Fruit fly (Drosophila melanogaster) whole organism, embryonic: ENCODE results near the gene hfp.

Experiments
- Asciz ChIP-seq: fragments of 200-800 bp; sonication (Bioruptor generic); optimal IDR thresholded peaks from 2 replicates; lab custom pipeline; 2017; ENCODE audit warnings: missing biosample characterization, mild to moderate bottlenecking, missing genetic modification characterization, missing genetic modification reagents
- Atf3 ChIP-seq: fragments of 200-800 bp; sonication (Bioruptor generic); optimal IDR thresholded peaks from 3 replicates; lab custom pipeline; 2016; ENCODE audit warnings: missing biosample characterization, missing genetic modification characterization
- Atf6 ChIP-seq: fragments of 200-800 bp; sonication (Bioruptor generic); IDR thresholded peaks from 2 replicates; pipeline ENCODE4 v1.3.6; 2022; ENCODE audit warnings: missing biosample characterization, missing genetic modification characterization
- CG11696 ChIP-seq: fragments of 200-800 bp; sonication (Bioruptor generic); IDR thresholded peaks from 2 replicates; pipeline ENCODE4 v1.3.6; 2022; ENCODE audit warnings: missing biosample characterization, missing genetic modification characterization
- CG12299 ChIP-seq: fragments of 200-800 bp; sonication (Bioruptor generic); optimal IDR thresholded peaks from 2 replicates; lab custom pipeline; 2018; ENCODE audit warnings: missing biosample characterization, mild to moderate bottlenecking, missing genetic modification characterization
- CG12769 ChIP-seq: fragments of 200-800 bp; sonication (Bioruptor generic); optimal IDR thresholded peaks from 2 replicates; lab custom pipeline; 2019; ENCODE audit warnings: missing biosample characterization, mild to moderate bottlenecking, missing genetic modification characterization, moderate library complexity
- CG13296 ChIP-seq: fragments of 200-800 bp; sonication (Bioruptor generic); optimal IDR thresholded peaks from 3 replicates; lab custom pipeline; 2018; ENCODE audit warnings: missing biosample characterization, mild to moderate bottlenecking, missing genetic modification characterization
- CG14441 ChIP-seq: fragments of 200-800 bp; sonication (Bioruptor generic); IDR thresholded peaks from 2 replicates; pipeline ENCODE4 v1.3.6; 2022; ENCODE audit warnings: missing biosample characterization, missing genetic modification characterization
- CG14860 ChIP-seq: fragments of 200-800 bp; sonication (Bioruptor generic); IDR thresholded peaks from 3 replicates; pipeline ENCODE4 v1.3.6; 2022; ENCODE audit warnings: missing biosample characterization, missing genetic modification characterization; ENCODE audit not compliant: partially characterized antibody
- CG1792 ChIP-seq: fragments of 200-800 bp; sonication (Bioruptor generic); optimal IDR thresholded peaks from 2 replicates; lab custom pipeline; 2016; ENCODE audit warnings: missing biosample characterization, missing genetic modification characterization
- CG2129 ChIP-seq: fragments of 200-800 bp; sonication (Bioruptor generic); IDR thresholded peaks from 2 replicates; pipeline ENCODE4 v1.3.6; 2022; ENCODE audit warnings: missing biosample characterization, missing genetic modification characterization; ENCODE audit not compliant: partially characterized antibody
- CG2889 ChIP-seq: fragments of 200-800 bp; sonication (Bioruptor generic); IDR thresholded peaks from 3 replicates; pipeline ENCODE4 v1.3.6; 2022; ENCODE audit warnings: missing biosample characterization, missing genetic modification characterization
- CG3065 ChIP-seq: fragments of 200-800 bp; sonication (Bioruptor generic); optimal IDR thresholded peaks from 2 replicates; lab custom pipeline; 2016; ENCODE audit warnings: missing biosample characterization, missing genetic modification characterization
- CG34422 ChIP-seq: fragments of 200-800 bp; sonication (Bioruptor generic); IDR thresholded peaks from 3 replicates; pipeline ENCODE4 v1.3.6; 2022; ENCODE audit warnings: missing biosample characterization, missing genetic modification characterization
- CG4360 ChIP-seq: fragments of 200-800 bp; sonication (Bioruptor generic); IDR thresholded peaks from 2 replicates; pipeline ENCODE4 v1.3.6; 2022; ENCODE audit warnings: missing biosample characterization, missing genetic modification characterization
- CG4730 ChIP-seq: fragments of 200-800 bp; sonication (Bioruptor generic); IDR thresholded peaks from 2 replicates; pipeline ENCODE4 v1.3.6; 2022; ENCODE audit warnings: missing biosample characterization, missing genetic modification characterization
- CG6272 ChIP-seq: fragments of 200-800 bp; sonication (Bioruptor generic); IDR thresholded peaks from 2 replicates; pipeline ENCODE4 v1.3.6; 2022; ENCODE audit warnings: missing biosample characterization, missing genetic modification characterization
- CG8924 ChIP-seq: fragments of 200-800 bp; optimal IDR thresholded peaks from 3 replicates; lab custom pipeline; 2019; ENCODE audit warnings: missing biosample characterization, mild to moderate bottlenecking, missing genetic modification characterization, moderate library complexity
- CG9215 ChIP-seq: fragments of 200-800 bp; sonication (Bioruptor generic); IDR thresholded peaks from 2 replicates; pipeline ENCODE4 v1.3.6; 2022; ENCODE audit warnings: missing biosample characterization, missing genetic modification characterization
- CG9932 ChIP-seq: fragments of 200-800 bp; sonication (Bioruptor generic); IDR thresholded peaks from 2 replicates; pipeline ENCODE4 v1.3.6; 2022; ENCODE audit warnings: missing biosample characterization, missing genetic modification characterization
- Eip74EF ChIP-seq, 2 experiments: fragments of 200-800 bp in 1 of 2; fragments of >200 bp in 1 of 2; sonication (Bioruptor generic) in 1 of 2; optimal IDR thresholded peaks; 2 replicates each; lab custom pipeline; 2017 to 2019; ENCODE audit warnings: missing biosample characterization in 2 of 2, missing genetic modification characterization in 2 of 2, mild to moderate bottlenecking in 1 of 2, moderate library complexity in 1 of 2
- GATAe ChIP-seq: fragments of 200-800 bp; sonication (Bioruptor generic); conservative IDR thresholded peaks from 2 replicates; pipeline ENCODE4 v1.3.6; 2022; ENCODE audit warnings: missing biosample characterization, missing genetic modification characterization
- Gug ChIP-seq: fragments of 200-800 bp; sonication (Bioruptor generic); IDR thresholded peaks from 4 replicates; pipeline ENCODE4 v1.3.6; 2022; ENCODE audit warnings: missing biosample characterization, missing genetic modification characterization
- Hmx ChIP-seq: fragments of 200-800 bp; sonication (Bioruptor generic); optimal IDR thresholded peaks from 2 replicates; lab custom pipeline; 2016; ENCODE audit warnings: missing biosample characterization, missing genetic modification characterization
- NC2β ChIP-seq: fragments of 200-800 bp; sonication (Bioruptor generic); optimal IDR thresholded peaks from 2 replicates; lab custom pipeline; 2016; ENCODE audit warnings: missing biosample characterization, missing genetic modification characterization
- Ravus ChIP-seq: fragments of 200-800 bp; sonication (Bioruptor generic); IDR thresholded peaks from 2 replicates; pipeline ENCODE4 v1.3.6; 2022; ENCODE audit warnings: missing biosample characterization, missing genetic modification characterization
- Taf1 ChIP-seq: fragments of 200-800 bp; sonication (Bioruptor generic); IDR thresholded peaks from 2 replicates; pipeline ENCODE4 v1.3.6; 2022; ENCODE audit warnings: missing biosample characterization, missing genetic modification characterization
- al ChIP-seq: fragments of 200-800 bp; sonication (Bioruptor generic); IDR thresholded peaks from 2 replicates; pipeline ENCODE4 v1.3.6; 2022; ENCODE audit warnings: missing biosample characterization, missing genetic modification characterization
- aop ChIP-seq: fragments of 200-800 bp; sonication (Bioruptor generic); IDR thresholded peaks from 2 replicates; pipeline ENCODE4 v1.3.6; 2022; ENCODE audit warnings: missing biosample characterization, missing genetic modification characterization
- ash1 ChIP-seq: fragments of 200-800 bp; sonication (Bioruptor generic); optimal IDR thresholded peaks from 2 replicates; lab custom pipeline; 2018; ENCODE audit warnings: missing biosample characterization, mild to moderate bottlenecking, missing genetic modification characterization
- bcd ChIP-seq: fragments of 200-800 bp; sonication (Bioruptor generic); optimal IDR thresholded peaks from 2 replicates; lab custom pipeline; 2017; ENCODE audit warnings: missing biosample characterization, mild to moderate bottlenecking, missing genetic modification characterization
- cato ChIP-seq: fragments of 200-800 bp; sonication (Bioruptor generic); optimal IDR thresholded peaks from 2 replicates; lab custom pipeline; 2016; ENCODE audit warnings: missing biosample characterization, missing genetic modification characterization, borderline replicate concordance
- chif ChIP-seq, 2 experiments: fragments of 200-800 bp; sonication (Bioruptor generic); optimal IDR thresholded peaks; 3 replicates each; lab custom pipeline; 2016; ENCODE audit warnings: missing biosample characterization in 2 of 2, missing genetic modification characterization in 2 of 2
- corto ChIP-seq: fragments of 200-800 bp; sonication (Bioruptor generic); optimal IDR thresholded peaks from 2 replicates; lab custom pipeline; 2016; ENCODE audit warnings: missing biosample characterization, mild to moderate bottlenecking, missing genetic modification characterization, moderate library complexity
- crp ChIP-seq, 2 experiments: fragments of 200-800 bp; sonication (Bioruptor generic); optimal IDR thresholded peaks; 2 replicates in 1 of 2; 3 replicates in 1 of 2; lab custom pipeline; 2017; ENCODE audit warnings: missing biosample characterization in 2 of 2, missing genetic modification characterization in 2 of 2, mild to moderate bottlenecking in 1 of 2, moderate library complexity in 1 of 2
- ewg ChIP-seq: fragments of 200-800 bp; sonication (Bioruptor generic); optimal IDR thresholded peaks from 3 replicates; lab custom pipeline; 2017; ENCODE audit warnings: mild to moderate bottlenecking, missing biosample characterization, missing genetic modification reagents, missing genetic modification characterization
- gfzf ChIP-seq: fragments of 200-800 bp; sonication (Bioruptor generic); optimal IDR thresholded peaks from 2 replicates; lab custom pipeline; 2016; ENCODE audit warnings: missing biosample characterization, mild to moderate bottlenecking, missing genetic modification characterization, moderate library complexity
- ken ChIP-seq: fragments of 200-800 bp; sonication (Bioruptor generic); IDR thresholded peaks from 3 replicates; pipeline ENCODE4 v1.3.6; 2022; ENCODE audit warnings: missing biosample characterization, missing genetic modification characterization
- knrl ChIP-seq: fragments of 200-800 bp; sonication (Bioruptor generic); IDR thresholded peaks from 3 replicates; pipeline ENCODE4 v1.3.6; 2022; ENCODE audit warnings: missing biosample characterization, missing genetic modification characterization; ENCODE audit not compliant: partially characterized antibody
- pan ChIP-seq, 4 experiments: fragments of >200 bp in 3 of 4; fragments of 200-800 bp in 1 of 4; sonication (Bioruptor generic) in 1 of 4; optimal IDR thresholded peaks in 3 of 4; IDR thresholded peaks in 1 of 4; 2 replicates each; pipeline versions ENCODE4 v1.3.6 to Lab custom; 2017 to 2022; ENCODE audit warnings: missing biosample characterization in 2 of 4, missing genetic modification characterization in 2 of 4, mixed read lengths in 1 of 4
- pho ChIP-seq: fragments of 200-800 bp; sonication (Bioruptor generic); optimal IDR thresholded peaks from 2 replicates; lab custom pipeline; 2016; ENCODE audit warnings: missing biosample characterization, missing genetic modification characterization
- pum ChIP-seq: fragments of 200-800 bp; sonication (Bioruptor generic); optimal IDR thresholded peaks from 2 replicates; lab custom pipeline; 2016; ENCODE audit warnings: missing biosample characterization, missing genetic modification characterization
- scrt ChIP-seq: fragments of 200-800 bp; sonication (Bioruptor generic); optimal IDR thresholded peaks from 2 replicates; lab custom pipeline; 2018; ENCODE audit warnings: missing biosample characterization, mild to moderate bottlenecking, missing genetic modification characterization, moderate library complexity
- sisA ChIP-seq: fragments of 200-800 bp; sonication (Bioruptor generic); IDR thresholded peaks from 2 replicates; pipeline ENCODE4 v1.3.6; 2022; ENCODE audit warnings: missing biosample characterization, missing genetic modification characterization
- slbo ChIP-seq: fragments of 200-800 bp; sonication (Bioruptor generic); IDR thresholded peaks from 2 replicates; pipeline ENCODE4 v1.3.6; 2022; ENCODE audit warnings: missing biosample characterization, missing genetic modification characterization
- sr ChIP-seq: fragments of 200-800 bp; sonication (Bioruptor generic); IDR thresholded peaks from 3 replicates; pipeline ENCODE4 v1.3.6; 2022; ENCODE audit warnings: missing biosample characterization, missing genetic modification characterization
- sug ChIP-seq: fragments of 200-800 bp; optimal IDR thresholded peaks from 2 replicates; lab custom pipeline; 2019; ENCODE audit warnings: missing biosample characterization, mild to moderate bottlenecking, missing genetic modification characterization, moderate library complexity
- tin ChIP-seq: fragments of 200-800 bp; sonication (Bioruptor generic); optimal IDR thresholded peaks from 3 replicates; lab custom pipeline; 2016; ENCODE audit warnings: missing biosample characterization, missing genetic modification characterization
- tio ChIP-seq: fragments of 200-800 bp; sonication (Bioruptor generic); optimal IDR thresholded peaks from 2 replicates; lab custom pipeline; 2017; ENCODE audit warnings: missing biosample characterization, missing genetic modification characterization, inconsistent platforms

The hfp gene

dm6 chr3L:1478998-1479680 lies 23.3 kb downstream of the hfp start (continued):
- TF ChIP-seq CG9932 (GFP tag; lab: Robert Waterston, UW) (no peak), ken (GFP tag; lab: Robert Waterston, UW) (peak; percentile 60; the same call in 1 of the 3 replicates), CG8924 (peak; percentile 85), CG4360 (peak; percentile 63), CG2889 (GFP tag; lab: Robert Waterston, UW) (no peak), GATAe (no peak), CG14860 (no peak), CG11696 (GFP tag; lab: Robert Waterston, UW) (peak; percentile 97), Atf3 (peak; percentile 65), chif (GFP tag; optimal IDR thresholded peaks at IDR 0.05; lab: Kevin White, UChicago) (peak; percentile 54 to 88), crp (GFP tag; optimal IDR thresholded peaks at IDR 0.05; lab: Kevin White, UChicago) (no peak), sug (no peak), tin (GFP tag; lab: Kevin White, UChicago) (peak; percentile 56), cato (GFP tag; lab: Kevin White, UChicago) (no peak), gfzf (GFP tag; lab: Kevin White, UChicago) (no peak), CG1792 (no peak), Hmx (no peak), sisA (GFP tag; lab: Robert Waterston, UW) (peak; percentile 59; the same call in 1 of the 2 replicates), Ravus (GFP tag; lab: Robert Waterston, UW) (no peak), pho (no peak), NC2β (GFP tag; lab: Kevin White, UChicago) (peak; percentile 65), sr (no peak), CG4730 (GFP tag; lab: Robert Waterston, UW) (peak; percentile 59), ewg (peak; percentile 23), Asciz (GFP tag; lab: Kevin White, UChicago) (no peak), CG34422 (peak; percentile 82), slbo (GFP tag; lab: Robert Waterston, UW) (peak; percentile 62), al (peak; percentile 28; the same call in 1 of the 2 replicates), CG12769 (no peak), aop (GFP tag; lab: Robert Waterston, UW) (no peak), scrt (GFP tag; lab: Kevin White, UChicago) (no peak), CG14441 (GFP tag; lab: Robert Waterston, UW) (peak; percentile 73), CG12299 (tag; lab: Kevin White, UChicago) (no peak), Atf6 (GFP tag; lab: Robert Waterston, UW) (peak; percentile 41; the same call in 1 of the 2 replicates), CG13296 (GFP tag; lab: Kevin White, UChicago) (no peak), Gug (GFP tag; lab: Robert Waterston, UW) (peak; percentile 40; the same call in 2 of the 4 replicates), pan (optimal IDR thresholded peaks at IDR 0.05; lab: Kevin White, UChicago) (peak in 1 of 2 experiments; percentile 7), pan (GFP tag; optimal IDR thresholded peaks at IDR 0.05 in 1 of 2, IDR thresholded peaks at IDR 0.05 in 1 of 2) (peak in 1 of 2 experiments; percentile 72), corto (no peak), ash1 (no peak), CG9215 (GFP tag; lab: Robert Waterston, UW) (no peak), Eip74EF (GFP tag; optimal IDR thresholded peaks at IDR 0.05; lab: Kevin White, UChicago) (no peak), knrl (GFP tag; lab: Robert Waterston, UW) (no peak), pum (peak; percentile 69), tio (GFP tag; lab: Kevin White, UChicago) (peak; percentile 60), CG6272 (no peak), CG3065 (peak; percentile 17), CG2129 (GFP tag; lab: Robert Waterston, UW) (no peak), Taf1 (GFP tag; lab: Robert Waterston, UW) (no peak), bcd (GFP tag; lab: Kevin White, UChicago) (peak; percentile 49)
